Worm (Caenorhabditis elegans): ENCODE measurements around the gene T04F8.3.
A peak's percentile ranks its signal among the peaks of the same experiment; 100 is the strongest.

Gene T04F8.3

DNA sequence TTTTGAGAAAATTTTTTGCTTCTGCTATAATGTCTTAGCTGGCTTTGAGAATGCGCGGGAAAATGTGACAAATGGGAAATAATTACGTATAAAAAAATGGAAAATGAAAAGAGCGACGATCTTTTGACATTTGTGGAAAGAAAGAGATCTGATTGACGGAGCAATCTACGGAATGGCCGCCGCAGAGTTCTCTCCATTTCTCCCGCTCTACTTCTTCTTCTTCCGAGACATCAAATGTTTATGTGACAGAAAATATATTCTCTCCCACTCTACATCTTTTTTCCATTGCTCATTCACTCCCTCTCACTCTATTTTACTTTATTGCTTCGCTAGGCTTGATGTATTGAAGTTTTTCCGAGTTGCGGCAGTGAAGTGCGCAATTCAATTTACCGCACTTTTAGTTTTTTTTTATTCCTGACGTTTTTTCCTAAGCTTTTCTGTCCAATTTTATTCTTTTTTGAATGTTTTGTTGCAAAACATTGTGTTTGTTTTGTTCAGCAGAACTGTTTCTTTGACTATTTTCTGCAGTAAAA is 17.9 kb upstream of the T04F8.3 start:
- TF ChIP-seq nhr-237 (tag; optimal IDR thresholded peaks at IDR 0.05) (no peak), mab-9 (GFP tag; IDR thresholded peaks at IDR 0.05) (no peak), ets-5 (GFP tag; IDR thresholded peaks at IDR 0.05) (no peak), snpc-4 (tag; optimal IDR thresholded peaks at IDR 0.05) (no peak), nhr-84 (tag; optimal IDR thresholded peaks at IDR 0.05) (no peak), rnt-1 (tag; optimal IDR thresholded peaks at IDR 0.05) (peak; percentile 18), efl-1 (optimal IDR thresholded peaks at IDR 0.05) (no peak), efl-1 (GFP tag; optimal IDR thresholded peaks at IDR 0.05 in 1 of 2) (no peak), hlh-4 (tag; optimal IDR thresholded peaks at IDR 0.05) (no peak), aly-2 (tag; optimal IDR thresholded peaks at IDR 0.05) (no peak), snu-23 (GFP tag; optimal IDR thresholded peaks at IDR 0.05) (peak; percentile 15), lin-15B (tag; optimal IDR thresholded peaks at IDR 0.05) (no peak), lin-35 (GFP tag; optimal IDR thresholded peaks at IDR 0.05) (no peak), Y116A8C.19 (tag; optimal IDR thresholded peaks at IDR 0.05; ENCODE audit: borderline replicate concordance) (no peak), dsc-1 (tag; optimal IDR thresholded peaks at IDR 0.05) (peak; percentile 13), mef-2 (tag; optimal IDR thresholded peaks at IDR 0.05) (no peak), C16A3.4 (tag; optimal IDR thresholded peaks at IDR 0.05) (no peak), lsy-2 (tag; optimal IDR thresholded peaks at IDR 0.05) (peak in 1 of 2 experiments; percentile 32), isw-1 (GFP tag; IDR thresholded peaks at IDR 0.05) (no peak), ceh-63 (GFP tag; optimal IDR thresholded peaks at IDR 0.05) (no peak), mep-1 (tag; optimal IDR thresholded peaks at IDR 0.05) (peak; percentile 36), C34B4.2 (tag; optimal IDR thresholded peaks at IDR 0.05) (no peak), fkh-10 (GFP tag; optimal IDR thresholded peaks at IDR 0.05) (peak; percentile 68), unc-98 (GFP tag; IDR thresholded peaks at IDR 0.05) (no peak), ceh-82 (tag; optimal IDR thresholded peaks at IDR 0.05) (peak in 1 of 3 experiments; percentile 13), egl-13 (tag; optimal IDR thresholded peaks at IDR 0.05) (no peak), fkh-4 (tag; optimal IDR thresholded peaks at IDR 0.05; ENCODE audit: borderline replicate concordance) (no peak), ceh-88 (GFP tag; IDR thresholded peaks at IDR 0.05) (no peak), sptf-1 (tag; optimal IDR thresholded peaks at IDR 0.05) (no peak), pax-3 (tag; optimal IDR thresholded peaks at IDR 0.05) (no peak), nhr-71 (tag; optimal IDR thresholded peaks at IDR 0.05) (peak; percentile 50), lir-3 (tag; optimal IDR thresholded peaks at IDR 0.05; ENCODE audit: poor library complexity) (no peak), elt-3 (tag; optimal IDR thresholded peaks at IDR 0.05) (no peak), lin-14 (GFP tag; optimal IDR thresholded peaks at IDR 0.05) (peak; percentile 81), hlh-17 (GFP tag; optimal IDR thresholded peaks at IDR 0.05; ENCODE audit: borderline replicate concordance) (no peak), zip-4 (GFP tag; optimal IDR thresholded peaks at IDR 0.05) (no peak), nhr-85 (tag) (no peak), nhr-20 (tag; optimal IDR thresholded peaks at IDR 0.05) (no peak), C04F5.9 (tag; optimal IDR thresholded peaks at IDR 0.05) (no peak), sox-4 (tag; optimal IDR thresholded peaks at IDR 0.05) (no peak), nhr-76 (tag; optimal IDR thresholded peaks at IDR 0.05) (no peak), elt-2 (tag; optimal IDR thresholded peaks at IDR 0.05) (no peak), pqm-1 (tag; optimal IDR thresholded peaks at IDR 0.05) (no peak), nhr-19 (GFP tag; conservative IDR thresholded peaks at IDR 0.05) (no peak), nhr-12 (tag; optimal IDR thresholded peaks at IDR 0.05) (no peak), fkh-8 (tag; optimal IDR thresholded peaks at IDR 0.05) (peak; percentile 11), tlp-1 (tag; optimal IDR thresholded peaks at IDR 0.05) (no peak), nhr-90 (tag; optimal IDR thresholded peaks at IDR 0.05; ENCODE audit: poor library complexity) (no peak)
